Fruit fly (Drosophila melanogaster) whole organism, prepupa: ENCODE measurements around the gene CG32037.
A peak's percentile ranks its signal among the peaks of the same experiment; 100 is the strongest.

Source experiments
- CG15336 ChIP-seq: fragments of 200-800 bp; sonication (Bioruptor generic); IDR thresholded peaks from 2 replicates; pipeline ENCODE4 v1.3.6; 2022; ENCODE audit warnings: missing biosample characterization, missing genetic modification characterization
- CG1621 ChIP-seq: fragments of 200-800 bp; sonication (Bioruptor generic); optimal IDR thresholded peaks from 3 replicates; lab custom pipeline; 2018; ENCODE audit warnings: missing biosample characterization, mild to moderate bottlenecking, missing genetic modification characterization
- CG3032 ChIP-seq: fragments of 200-800 bp; optimal IDR thresholded peaks from 2 replicates; lab custom pipeline; 2019; ENCODE audit warnings: missing biosample characterization, mild to moderate bottlenecking, missing genetic modification characterization, moderate library complexity
- CG31627 ChIP-seq: fragments of 200-800 bp; sonication (Bioruptor generic); optimal IDR thresholded peaks from 3 replicates; lab custom pipeline; 2016; ENCODE audit warnings: missing biosample characterization, missing genetic modification characterization
- CG6163 ChIP-seq: fragments of 200-800 bp; sonication (Bioruptor generic); IDR thresholded peaks from 3 replicates; pipeline ENCODE4 v1.3.6; 2022; ENCODE audit warnings: missing biosample characterization, missing genetic modification characterization
- CG6792 ChIP-seq: fragments of 200-800 bp; sonication (Bioruptor generic); optimal IDR thresholded peaks from 3 replicates; lab custom pipeline; 2016; ENCODE audit warnings: missing biosample characterization, missing genetic modification characterization
- CG6854 ChIP-seq: fragments of 200-800 bp; sonication (Bioruptor generic); optimal IDR thresholded peaks from 2 replicates; lab custom pipeline; 2017; ENCODE audit warnings: missing biosample characterization, mild to moderate bottlenecking, missing genetic modification characterization
- CG8119 ChIP-seq: fragments of 200-800 bp; sonication (Bioruptor generic); IDR thresholded peaks from 3 replicates; pipeline ENCODE4 v1.3.6; 2022; ENCODE audit warnings: missing biosample characterization, missing genetic modification characterization
- CG8319 ChIP-seq: fragments of 200-800 bp; sonication (Bioruptor generic); optimal IDR thresholded peaks from 3 replicates; lab custom pipeline; 2016; ENCODE audit warnings: missing biosample characterization, missing genetic modification characterization
- Eip75B ChIP-seq: fragments of 200-800 bp; sonication (Bioruptor generic); optimal IDR thresholded peaks from 3 replicates; lab custom pipeline; 2016; ENCODE audit warnings: missing biosample characterization, missing genetic modification characterization
- Eip78C ChIP-seq: fragments of 200-800 bp; sonication (Bioruptor generic); peaks from one replicate; lab custom pipeline; 2016; ENCODE audit warnings: missing biosample characterization, missing genetic modification characterization
- Eip93F ChIP-seq: fragments of 200-800 bp; sonication (Bioruptor generic); optimal IDR thresholded peaks from 2 replicates; lab custom pipeline; 2016; ENCODE audit warnings: missing biosample characterization, mild to moderate bottlenecking, missing genetic modification characterization
- Hr39 ChIP-seq: fragments of 200-800 bp; sonication (Bioruptor generic); optimal IDR thresholded peaks from 2 replicates; lab custom pipeline; 2016; ENCODE audit warnings: missing biosample characterization, missing genetic modification characterization
- Lpt ChIP-seq: fragments of 200-800 bp; sonication (Bioruptor generic); optimal IDR thresholded peaks from 3 replicates; lab custom pipeline; 2016; ENCODE audit warnings: missing biosample characterization, missing genetic modification characterization
- Met ChIP-seq: fragments of 200-800 bp; sonication (Bioruptor generic); optimal IDR thresholded peaks from 3 replicates; lab custom pipeline; 2016; ENCODE audit warnings: missing biosample characterization, missing genetic modification characterization
- Sox14 ChIP-seq: fragments of 200-800 bp; sonication (Bioruptor generic); optimal IDR thresholded peaks from 3 replicates; lab custom pipeline; 2016; ENCODE audit warnings: missing biosample characterization, missing genetic modification characterization
- achi ChIP-seq: fragments of 200-800 bp; sonication (Bioruptor generic); optimal IDR thresholded peaks from 3 replicates; lab custom pipeline; 2016; ENCODE audit warnings: missing biosample characterization, missing genetic modification characterization
- cyc ChIP-seq: fragments of 200-800 bp; sonication (Bioruptor generic); optimal IDR thresholded peaks from 3 replicates; lab custom pipeline; 2016; ENCODE audit warnings: missing biosample characterization, missing genetic modification characterization
- dac ChIP-seq: fragments of 200-800 bp; sonication (Bioruptor generic); optimal IDR thresholded peaks from 2 replicates; lab custom pipeline; 2017; ENCODE audit warnings: missing biosample characterization, mild to moderate bottlenecking, missing genetic modification characterization
- dsx ChIP-seq: fragments of 200-800 bp; optimal IDR thresholded peaks from 3 replicates; lab custom pipeline; 2019; ENCODE audit warnings: missing biosample characterization, mild to moderate bottlenecking, missing genetic modification characterization, moderate library complexity; ENCODE audit not compliant: poor library complexity, severe bottlenecking
- eg ChIP-seq: fragments of 200-800 bp; sonication (Bioruptor generic); IDR thresholded peaks from 3 replicates; pipeline ENCODE4 v1.3.6; 2022; ENCODE audit warnings: missing biosample characterization, missing genetic modification characterization
- esn ChIP-seq: fragments of 200-800 bp; sonication (Bioruptor generic); optimal IDR thresholded peaks from 2 replicates; lab custom pipeline; 2016; ENCODE audit warnings: missing biosample characterization, mild to moderate bottlenecking, missing genetic modification characterization, moderate library complexity
- fd59A ChIP-seq: fragments of 200-800 bp; sonication (Bioruptor generic); optimal IDR thresholded peaks from 2 replicates; lab custom pipeline; 2017; ENCODE audit warnings: missing biosample characterization, mild to moderate bottlenecking, missing genetic modification characterization, missing genetic modification reagents
- fd85E ChIP-seq: fragments of 200-800 bp; sonication (Bioruptor generic); optimal IDR thresholded peaks from 3 replicates; lab custom pipeline; 2016; ENCODE audit warnings: missing biosample characterization, missing genetic modification characterization
- fkh ChIP-seq: fragments of 200-800 bp; sonication (Bioruptor generic); optimal IDR thresholded peaks from 3 replicates; lab custom pipeline; 2017; ENCODE audit warnings: missing biosample characterization, mild to moderate bottlenecking, missing genetic modification characterization, moderate library complexity
- lz ChIP-seq: fragments of 200-800 bp; sonication (Bioruptor generic); optimal IDR thresholded peaks from 3 replicates; lab custom pipeline; 2016; ENCODE audit warnings: missing biosample characterization, missing genetic modification characterization
- salr ChIP-seq, 2 experiments: fragments of 200-800 bp; sonication (Bioruptor generic); optimal IDR thresholded peaks; 3 replicates each; lab custom pipeline; 2016 to 2018; ENCODE audit warnings: missing biosample characterization in 2 of 2, missing genetic modification characterization in 2 of 2, mild to moderate bottlenecking in 1 of 2
- ss ChIP-seq, 2 experiments: fragments of 200-800 bp; sonication (Bioruptor generic); optimal IDR thresholded peaks; 2 replicates in 1 of 2; 3 replicates in 1 of 2; lab custom pipeline; 2017 to 2018; ENCODE audit warnings: mild to moderate bottlenecking in 2 of 2, missing biosample characterization in 2 of 2, missing genetic modification characterization in 2 of 2, moderate library complexity in 1 of 2
- topi ChIP-seq: fragments of 200-800 bp; sonication (Bioruptor generic); optimal IDR thresholded peaks from 3 replicates; lab custom pipeline; 2016; ENCODE audit warnings: missing biosample characterization, missing genetic modification characterization
- vri ChIP-seq: fragments of 200-800 bp; sonication (Bioruptor generic); optimal IDR thresholded peaks from 3 replicates; lab custom pipeline; 2016; ENCODE audit warnings: missing biosample characterization, mild to moderate bottlenecking, missing genetic modification characterization

CG32037 gene

dm6 chr3L:9489133-9489532 lies 2.9 kb downstream of the CG32037 start, which contains the start of gene CG32036:
CG32036 (minus strand) TSS chr3L:9489233.
- TF ChIP-seq lz (no peak), eg (GFP tag; lab: Robert Waterston, UW) (0 out of 3 replicates have a peak, but pooled peaks have one; percentile 36), fd59A (GFP tag; lab: Kevin White, UChicago) (no peak)
- TF ChIP-seq, all 60 proteins: peak for 1

dm6 chr3L:9487586-9487985 lies 4.4 kb downstream of the CG32037 start, which contains the start of gene pall:
pall (minus strand) TSS chr3L:9487790.
- TF ChIP-seq CG15336 (GFP tag; lab: Robert Waterston, UW) (0 out of 2 replicates have a peak, but pooled peaks have one; percentile 27), CG6163 (no peak)

dm6 chr3L:9476829-9477228 lies 15.2 kb downstream of the CG32037 start, which contains the start of the genes Uch-L5 and Jarid2:
Uch-L5 (minus strand) TSS chr3L:9476965.
Jarid2 (plus strand) TSS chr3L:9477038.
- no peak for TF ChIP-seq achi
- TF ChIP-seq Eip75B = no peak
- TF ChIP-seq Met = no peak
- TF ChIP-seq fd85E (GFP tag; lab: Kevin White, UChicago) = no peak
- peak; percentile 59 for TF ChIP-seq CG1621 (tag; lab: Kevin White, UChicago)
- TF ChIP-seq fd59A (GFP tag; lab: Kevin White, UChicago) = no peak
- TF ChIP-seq Sox14 (GFP tag; lab: Kevin White, UChicago) = peak; percentile 92
- TF ChIP-seq lz = peak; percentile 35
- peak in 1 of 2 experiments; percentile 16 for TF ChIP-seq salr (GFP tag; optimal IDR thresholded peaks at IDR 0.05; lab: Kevin White, UChicago)
- TF ChIP-seq esn (GFP tag; lab: Kevin White, UChicago) = peak; percentile 72
- peak; percentile 63 for TF ChIP-seq CG31627 (GFP tag; lab: Kevin White, UChicago)
- TF ChIP-seq CG15336 (GFP tag; lab: Robert Waterston, UW) = no peak
- peak; percentile 22 for TF ChIP-seq CG6792 (GFP tag; lab: Kevin White, UChicago)
- TF ChIP-seq CG6854 = peak; percentile 73
- TF ChIP-seq cyc = peak; percentile 65
- TF ChIP-seq ss (GFP tag; optimal IDR thresholded peaks at IDR 0.05; lab: Kevin White, UChicago) = peak in 1 of 2 experiments; percentile 33
- peak; percentile 9 for TF ChIP-seq CG8319 (GFP tag; lab: Kevin White, UChicago)
- peak; percentile 13 for TF ChIP-seq fkh (GFP tag; lab: Kevin White, UChicago)
- peak; percentile 27 for TF ChIP-seq CG3032
- TF ChIP-seq vri (GFP tag; lab: Kevin White, UChicago) = peak; percentile 13

- TF ChIP-seq CG6792 (GFP tag; lab: Kevin White, UChicago) = no peak
- no peak for TF ChIP-seq dsx (GFP tag; lab: Kevin White, UChicago)
- no peak for TF ChIP-seq fkh (GFP tag; lab: Kevin White, UChicago)
- TF ChIP-seq Met = no peak
- TF ChIP-seq Eip93F = no peak
- TF ChIP-seq CG8119 = no peak
- TF ChIP-seq Lpt (GFP tag; lab: Kevin White, UChicago) = no peak
- TF ChIP-seq achi = no peak
- TF ChIP-seq CG8319 (GFP tag; lab: Kevin White, UChicago) = no peak
- no peak for TF ChIP-seq esn (GFP tag; lab: Kevin White, UChicago)
- no peak for TF ChIP-seq CG31627 (GFP tag; lab: Kevin White, UChicago)
- TF ChIP-seq dac (GFP tag; lab: Kevin White, UChicago) = no peak
- no peak for TF ChIP-seq Hr39
- no peak for TF ChIP-seq vri (GFP tag; lab: Kevin White, UChicago)
Measured at dm6 chr3L:9471151-9471903, 20.7 kb downstream of the CG32037 start.

dm6 chr3L:9469079-9469478 lies 22.9 kb downstream of the CG32037 start:
- TF ChIP-seq topi (GFP tag; lab: Kevin White, UChicago) = no peak
- TF ChIP-seq CG31627 (GFP tag; lab: Kevin White, UChicago) = no peak
- TF ChIP-seq CG1621 (tag; lab: Kevin White, UChicago) = no peak
- peak; percentile 19 for TF ChIP-seq Eip78C
